Worm (Caenorhabditis elegans) whole organism, young adult: ENCODE measurements around the gene col-187.

Source experiments
- B0019.2 ChIP-seq: fragments of 200-800 bp; sonication (Bioruptor generic); conservative IDR thresholded peaks from 2 replicates; pipeline ENCODE4 v1.3.6; 2022; ENCODE audit warnings: missing genetic modification reagents, missing genetic modification characterization, missing compliant biosample characterization
- D2030.7 ChIP-seq: fragments of 200-800 bp; sonication (Bioruptor generic); IDR thresholded peaks from 2 replicates; pipeline ENCODE4 v1.3.6; 2022; ENCODE audit warnings: missing genetic modification reagents, missing genetic modification characterization, missing compliant biosample characterization
- F10E7.11 ChIP-seq: sonication (generic microtip); optimal IDR thresholded peaks from 2 replicates; lab custom pipeline; 2017; ENCODE audit warnings: mild to moderate bottlenecking, missing genetic modification characterization, moderate library complexity, missing compliant biosample characterization
- F52B5.7 ChIP-seq: sonication (generic microtip); optimal IDR thresholded peaks from 2 replicates; lab custom pipeline; 2016; ENCODE audit warnings: mild to moderate bottlenecking, missing genetic modification characterization, missing compliant biosample characterization
- F57A8.1 ChIP-seq: fragments of 200-800 bp; sonication (Bioruptor generic); optimal IDR thresholded peaks from 2 replicates; lab custom pipeline; 2018; ENCODE audit warnings: mild to moderate bottlenecking, missing genetic modification characterization, moderate library complexity, missing compliant biosample characterization
- K12H6.12 ChIP-seq: fragments of 200-800 bp; sonication (Bioruptor generic); optimal IDR thresholded peaks from 2 replicates; lab custom pipeline; 2018; ENCODE audit warnings: mild to moderate bottlenecking, missing genetic modification characterization, missing compliant biosample characterization
- T07F8.4 ChIP-seq: sonication (generic microtip); optimal IDR thresholded peaks from 2 replicates; lab custom pipeline; 2016; ENCODE audit warnings: mild to moderate bottlenecking, missing genetic modification characterization, moderate library complexity, missing compliant biosample characterization
- T26A5.8 ChIP-seq: sonication (generic microtip); optimal IDR thresholded peaks from 2 replicates; lab custom pipeline; 2016; ENCODE audit warnings: missing genetic modification characterization, missing compliant biosample characterization
- Y53G8AR.9 ChIP-seq: fragments of 200-800 bp; sonication (Bioruptor generic); conservative IDR thresholded peaks from 2 replicates; pipeline ENCODE4 v1.3.6; 2022; ENCODE audit warnings: missing genetic modification reagents, missing genetic modification characterization, missing compliant biosample characterization
- atf-7 ChIP-seq: sonication (generic microtip); optimal IDR thresholded peaks from 2 replicates; lab custom pipeline; 2017; ENCODE audit warnings: mild to moderate bottlenecking, missing genetic modification characterization, missing compliant biosample characterization
- athp-1 ChIP-seq: sonication (generic microtip); optimal IDR thresholded peaks from 2 replicates; lab custom pipeline; 2017; ENCODE audit warnings: mild to moderate bottlenecking, missing genetic modification characterization, missing compliant biosample characterization
- attf-3 ChIP-seq: fragments of 200-800 bp; sonication (Bioruptor generic); conservative IDR thresholded peaks from 2 replicates; pipeline ENCODE4 v1.3.6; 2022; ENCODE audit warnings: missing genetic modification reagents, missing genetic modification characterization, missing compliant biosample characterization
- attf-5 ChIP-seq: fragments of 200-800 bp; sonication (Bioruptor generic); optimal IDR thresholded peaks from 2 replicates; lab custom pipeline; 2018; ENCODE audit warnings: mild to moderate bottlenecking, missing genetic modification characterization, missing compliant biosample characterization
- cebp-1 ChIP-seq, 2 experiments: fragments of 200-800 bp in 1 of 2; sonication (Bioruptor generic) in 1 of 2; sonication (generic microtip) in 1 of 2; IDR thresholded peaks in 1 of 2; optimal IDR thresholded peaks in 1 of 2; 2 replicates each; pipeline versions ENCODE4 v1.3.6 to Lab custom; 2017 to 2022; ENCODE audit warnings: missing compliant biosample characterization in 2 of 2, missing genetic modification characterization in 2 of 2, mild to moderate bottlenecking in 1 of 2, missing genetic modification reagents in 1 of 2, moderate library complexity in 1 of 2
- cebp-2 ChIP-seq: fragments of 200-800 bp; sonication (Bioruptor generic); IDR thresholded peaks from 2 replicates; pipeline ENCODE4 v1.3.6; 2022; ENCODE audit warnings: missing genetic modification characterization, missing compliant biosample characterization
- ceh-91 ChIP-seq: fragments of 200-800 bp; sonication (Bioruptor generic); IDR thresholded peaks from 2 replicates; pipeline ENCODE4 v1.3.6; 2022; ENCODE audit warnings: missing genetic modification reagents, missing genetic modification characterization, missing compliant biosample characterization
- chd-7 ChIP-seq: sonication (generic microtip); optimal IDR thresholded peaks from 2 replicates; lab custom pipeline; 2016; ENCODE audit warnings: mild to moderate bottlenecking, missing genetic modification characterization, moderate library complexity, missing compliant biosample characterization
- die-1 ChIP-seq: sonication (generic microtip); optimal IDR thresholded peaks from 2 replicates; lab custom pipeline; 2016; ENCODE audit warnings: missing genotype, mild to moderate bottlenecking, missing genetic modification characterization, missing compliant biosample characterization
- dox-1 ChIP-seq: fragments of 200-800 bp; sonication (Bioruptor generic); IDR thresholded peaks from 2 replicates; pipeline ENCODE4 v1.3.6; 2022; ENCODE audit warnings: missing genetic modification reagents, missing genetic modification characterization, missing compliant biosample characterization
- dpl-1 ChIP-seq: fragments of 150-350 bp; optimal IDR thresholded peaks from 2 replicates; lab custom pipeline; 2014; ENCODE audit warnings: missing biosample characterization, missing genetic modification reagents, missing genetic modification characterization
- egl-18 ChIP-seq: fragments of 200-800 bp; sonication (Bioruptor generic); IDR thresholded peaks from 2 replicates; pipeline ENCODE4 v1.3.6; 2022; ENCODE audit warnings: missing genetic modification reagents, missing genetic modification characterization, missing compliant biosample characterization
- egl-44 ChIP-seq: fragments of 200-800 bp; sonication (Bioruptor generic); IDR thresholded peaks from 2 replicates; pipeline ENCODE4 v1.3.6; 2022; ENCODE audit warnings: missing genetic modification reagents, missing genetic modification characterization, missing compliant biosample characterization
- egrh-3 ChIP-seq: fragments of 200-800 bp; sonication (Bioruptor generic); IDR thresholded peaks from 2 replicates; pipeline ENCODE4 v1.3.6; 2022; ENCODE audit warnings: missing genetic modification reagents, missing genetic modification characterization, missing compliant biosample characterization
- him-1 ChIP-seq: sonication (generic microtip); optimal IDR thresholded peaks from 2 replicates; lab custom pipeline; 2016; ENCODE audit warnings: missing genotype, missing genetic modification reagents, missing genetic modification characterization, missing compliant biosample characterization
- hmg-1.2 ChIP-seq: fragments of 200-800 bp; sonication (Bioruptor generic); IDR thresholded peaks from 2 replicates; pipeline ENCODE4 v1.3.6; 2022; ENCODE audit warnings: missing genetic modification reagents, missing genetic modification characterization, missing compliant biosample characterization
- lin-26 ChIP-seq: fragments of 200-800 bp; sonication (Bioruptor generic); IDR thresholded peaks from 2 replicates; pipeline ENCODE4 v1.3.6; 2022; ENCODE audit warnings: missing genetic modification reagents, missing genetic modification characterization, missing compliant biosample characterization
- lin-40 ChIP-seq: sonication (generic microtip); optimal IDR thresholded peaks from 2 replicates; lab custom pipeline; 2016; ENCODE audit warnings: missing genetic modification characterization, mild to moderate bottlenecking, missing compliant biosample characterization, missing genotype, missing genetic modification reagents
- lin-54 ChIP-seq: fragments of 200-800 bp; sonication (Bioruptor generic); optimal IDR thresholded peaks from 2 replicates; lab custom pipeline; 2018; ENCODE audit warnings: mild to moderate bottlenecking, missing genetic modification characterization, missing compliant biosample characterization
- madf-10 ChIP-seq: sonication (generic microtip); optimal IDR thresholded peaks from 2 replicates; lab custom pipeline; 2016; ENCODE audit warnings: mild to moderate bottlenecking, missing genetic modification characterization, missing compliant biosample characterization
- mcd-1 ChIP-seq: fragments of 200-800 bp; sonication (Bioruptor generic); IDR thresholded peaks from 2 replicates; pipeline ENCODE4 v1.3.6; 2022; ENCODE audit warnings: missing genetic modification reagents, missing genetic modification characterization, missing compliant biosample characterization
- mxl-1 ChIP-seq: sonication (generic microtip); optimal IDR thresholded peaks from 2 replicates; lab custom pipeline; 2016; ENCODE audit warnings: missing genetic modification characterization, missing compliant biosample characterization
- nfyb-1 ChIP-seq: fragments of 200-800 bp; sonication (Bioruptor generic); IDR thresholded peaks from 2 replicates; pipeline ENCODE4 v1.3.6; 2022; ENCODE audit warnings: missing genetic modification reagents, missing genetic modification characterization, missing compliant biosample characterization
- nhr-120 ChIP-seq: fragments of 200-800 bp; sonication (Bioruptor generic); IDR thresholded peaks from 2 replicates; pipeline ENCODE4 v1.3.6; 2022; ENCODE audit warnings: missing genetic modification characterization, missing compliant biosample characterization
- nhr-179 ChIP-seq: sonication (generic microtip); optimal IDR thresholded peaks from 2 replicates; lab custom pipeline; 2016; ENCODE audit warnings: mild to moderate bottlenecking, missing genetic modification characterization, missing compliant biosample characterization
- pbrm-1 ChIP-seq: fragments of 200-800 bp; sonication (Bioruptor generic); IDR thresholded peaks from 2 replicates; pipeline ENCODE4 v1.3.6; 2022; ENCODE audit warnings: missing genetic modification reagents, missing genetic modification characterization, missing compliant biosample characterization
- rcor-1 ChIP-seq: fragments of 200-800 bp; sonication (Bioruptor generic); IDR thresholded peaks from 2 replicates; pipeline ENCODE4 v1.3.6; 2022; ENCODE audit warnings: missing genetic modification reagents, missing genetic modification characterization, missing compliant biosample characterization
- repo-1 ChIP-seq: sonication (generic microtip); optimal IDR thresholded peaks from 2 replicates; lab custom pipeline; 2017; ENCODE audit warnings: mild to moderate bottlenecking, missing genetic modification characterization, missing compliant biosample characterization
- rpc-1 ChIP-seq, 2 experiments: fragments of 150-350 bp in 1 of 2; sonication (generic microtip) in 1 of 2; optimal IDR thresholded peaks; 2 replicates each; lab custom pipeline; 2014 to 2018; ENCODE audit warnings: missing biosample characterization in 1 of 2, missing genetic modification characterization in 1 of 2, missing genetic modification reagents in 1 of 2, missing genotype in 1 of 2
- snpc-1.1 ChIP-seq: sonication (generic microtip); optimal IDR thresholded peaks from 2 replicates; lab custom pipeline; 2017; ENCODE audit warnings: missing genetic modification characterization, mild to moderate bottlenecking, missing compliant biosample characterization, antibody characterized with exemption, moderate library complexity, missing genotype, missing genetic modification reagents; ENCODE audit not compliant: insufficient read depth
- snpc-3.4 ChIP-seq: sonication (generic microtip); optimal IDR thresholded peaks from 2 replicates; lab custom pipeline; 2017; ENCODE audit warnings: missing genetic modification characterization, mild to moderate bottlenecking, missing compliant biosample characterization, antibody characterized with exemption, moderate library complexity, missing genotype, missing genetic modification reagents
- snpc-4 ChIP-seq, 5 experiments: fragments of 150-350 bp in 1 of 5; sonication (generic microtip) in 4 of 5; optimal IDR thresholded peaks; 2 replicates each; lab custom pipeline; 2014 to 2018; ENCODE audit warnings: missing genetic modification characterization in 5 of 5, missing biosample characterization in 3 of 5, antibody characterized with exemption in 2 of 5, mild to moderate bottlenecking in 2 of 5, missing compliant biosample characterization in 2 of 5, missing genotype in 2 of 5, moderate library complexity in 2 of 5, missing genetic modification reagents in 1 of 5
- unc-62 ChIP-seq: fragments of 150-350 bp; optimal IDR thresholded peaks from 2 replicates; lab custom pipeline; 2014; ENCODE audit warnings: missing biosample characterization, missing genetic modification reagents, missing genetic modification characterization
- xnd-1 ChIP-seq: sonication (generic microtip); optimal IDR thresholded peaks from 2 replicates; lab custom pipeline; 2016; ENCODE audit warnings: missing genotype, missing genetic modification reagents, missing genetic modification characterization, missing compliant biosample characterization
- zfh-2 ChIP-seq: fragments of 200-800 bp; sonication (Bioruptor generic); conservative IDR thresholded peaks from 2 replicates; pipeline ENCODE4 v1.3.6; 2022; ENCODE audit warnings: missing genetic modification reagents, missing genetic modification characterization, missing compliant biosample characterization
- ztf-22 ChIP-seq: fragments of 200-800 bp; sonication (Bioruptor generic); optimal IDR thresholded peaks from 2 replicates; lab custom pipeline; 2018; ENCODE audit warnings: mild to moderate bottlenecking, missing genetic modification characterization, moderate library complexity, missing compliant biosample characterization
- ztf-25 ChIP-seq: fragments of 200-800 bp; sonication (Bioruptor generic); IDR thresholded peaks from 2 replicates; pipeline ENCODE4 v1.3.6; 2022; ENCODE audit warnings: missing genetic modification reagents, missing genetic modification characterization, missing compliant biosample characterization
- ztf-6 ChIP-seq: fragments of 200-800 bp; sonication (Bioruptor generic); IDR thresholded peaks from 2 replicates; pipeline ENCODE4 v1.3.6; 2022; ENCODE audit warnings: missing genetic modification reagents, missing genetic modification characterization, missing compliant biosample characterization

The col-187 gene

ce11 chrX:16040207-16040716, 32.4 kb upstream of the col-187 start, which contains the start of gene B0395.3:
B0395.3 (minus strand) TSS chrX:16040257.
- TF ChIP-seq F52B5.7 (tag; lab: Kevin White, UChicago): no peak
- no peak for TF ChIP-seq T07F8.4 (tag; lab: Kevin White, UChicago)
- no peak for TF ChIP-seq attf-3 (GFP tag; lab: Robert Waterston, UW)
- TF ChIP-seq madf-10: peak; percentile 7
- no peak for TF ChIP-seq ztf-6
- peak; percentile 62 for TF ChIP-seq dox-1 (GFP tag; lab: Robert Waterston, UW)
- no peak for TF ChIP-seq rpc-1 (optimal IDR thresholded peaks at IDR 0.05; lab: Kevin White, UChicago)
- no peak for TF ChIP-seq rpc-1 (tag; optimal IDR thresholded peaks at IDR 0.05; lab: Kevin White, UChicago)
- TF ChIP-seq nhr-179: no peak
- TF ChIP-seq attf-5 (GFP tag; lab: Kevin White, UChicago): peak; percentile 51
- TF ChIP-seq repo-1 (tag; lab: Kevin White, UChicago): no peak
- peak; percentile 8 for TF ChIP-seq unc-62 (GFP tag; lab: Kevin White, UChicago)
- TF ChIP-seq him-1: no peak
- no peak for TF ChIP-seq athp-1 (tag; lab: Kevin White, UChicago)
- no peak for TF ChIP-seq T26A5.8 (tag; lab: Kevin White, UChicago)
- peak; percentile 37; the same call in 1 of the 2 replicates for TF ChIP-seq hmg-1.2 (GFP tag; lab: Robert Waterston, UW)
- no peak for TF ChIP-seq Y53G8AR.9
- peak; percentile 5 for TF ChIP-seq chd-7
- TF ChIP-seq pbrm-1 (GFP tag; lab: Robert Waterston, UW): peak; percentile 62; the same call in 1 of the 2 replicates
- peak; percentile 64 for TF ChIP-seq zfh-2 (GFP tag; lab: Robert Waterston, UW)
- TF ChIP-seq cebp-2 (GFP tag; lab: Robert Waterston, UW): no peak
- no peak for TF ChIP-seq F10E7.11 (tag; lab: Kevin White, UChicago)
- TF ChIP-seq xnd-1 (tag; lab: Kevin White, UChicago): no peak
- TF ChIP-seq nhr-120: no peak
- TF ChIP-seq cebp-1 (GFP tag; IDR thresholded peaks at IDR 0.05; lab: Robert Waterston, UW): no peak
- peak; percentile 75 for TF ChIP-seq cebp-1 (tag; optimal IDR thresholded peaks at IDR 0.05; lab: Kevin White, UChicago)
- TF ChIP-seq egl-18 (GFP tag; lab: Robert Waterston, UW): no peak
- TF ChIP-seq D2030.7 (GFP tag; lab: Robert Waterston, UW): no peak
- TF ChIP-seq lin-40 (tag; lab: Kevin White, UChicago): peak; percentile 2
- TF ChIP-seq snpc-3.4 (tag; lab: Kevin White, UChicago): no peak
- no peak for TF ChIP-seq dpl-1 (GFP tag; lab: Kevin White, UChicago)
- no peak for TF ChIP-seq egl-44
- peak; percentile 60 for TF ChIP-seq lin-26
- TF ChIP-seq rcor-1 (GFP tag; lab: Robert Waterston, UW): 0 out of 2 replicates have a peak, but pooled peaks have one; percentile 21
- TF ChIP-seq egrh-3 (GFP tag; lab: Robert Waterston, UW): peak; percentile 87
- no peak for TF ChIP-seq lin-54
- TF ChIP-seq atf-7 (tag; lab: Kevin White, UChicago): peak; percentile 6
- peak; percentile 17 for TF ChIP-seq die-1 (tag; lab: Kevin White, UChicago)
- TF ChIP-seq F57A8.1: no peak
- no peak for TF ChIP-seq snpc-1.1 (tag; lab: Kevin White, UChicago)
- TF ChIP-seq mxl-1: no peak
- no peak for TF ChIP-seq ztf-25 (GFP tag; lab: Robert Waterston, UW)
- TF ChIP-seq nfyb-1 (GFP tag; lab: Robert Waterston, UW): no peak
- TF ChIP-seq snpc-4 (GFP tag; optimal IDR thresholded peaks at IDR 0.05; lab: Kevin White, UChicago): no peak
- peak in 2 of 4 experiments; percentile 4 to 6 for TF ChIP-seq snpc-4 (tag; optimal IDR thresholded peaks at IDR 0.05; lab: Kevin White, UChicago)
- no peak for TF ChIP-seq ceh-91 (GFP tag; lab: Robert Waterston, UW)
- TF ChIP-seq B0019.2 (GFP tag; lab: Robert Waterston, UW): no peak
- peak; percentile 49 for TF ChIP-seq mcd-1
- peak; percentile 73 for TF ChIP-seq K12H6.12
- no peak for TF ChIP-seq ztf-22 (GFP tag; lab: Kevin White, UChicago)
